Worm (Caenorhabditis elegans) whole organism, L2 larva: ENCODE data around the gene cnt-1.
A peak's percentile ranks its signal among the peaks of the same experiment; 100 is the strongest.

ENCODE experiments used
- ama-1 ChIP-seq: fragments of 150-350 bp; optimal IDR thresholded peaks from 2 replicates; lab custom pipeline; 2018; ENCODE audit warnings: inconsistent platforms
- dmd-4 ChIP-seq: sonication (generic microtip); optimal IDR thresholded peaks from 2 replicates; lab custom pipeline; 2017; ENCODE audit warnings: missing biosample characterization, missing genetic modification characterization
- lin-13 ChIP-seq: fragments of 150-350 bp; optimal IDR thresholded peaks from 2 replicates; lab custom pipeline; 2014; ENCODE audit warnings: missing biosample characterization, missing genetic modification reagents, missing genetic modification characterization
- lin-39 ChIP-seq: fragments of 150-350 bp; optimal IDR thresholded peaks from 2 replicates; lab custom pipeline; 2014; ENCODE audit warnings: missing biosample characterization, missing genetic modification reagents, missing genetic modification characterization
- lsy-2 ChIP-seq, 2 experiments: fragments of 150-350 bp in 1 of 2; sonication (generic microtip) in 1 of 2; optimal IDR thresholded peaks; 2 replicates each; lab custom pipeline; 2014 to 2017; ENCODE audit warnings: missing biosample characterization in 2 of 2, missing genetic modification characterization in 2 of 2
- nhr-11 ChIP-seq: fragments of 150-350 bp; optimal IDR thresholded peaks from 2 replicates; lab custom pipeline; 2014; ENCODE audit warnings: missing biosample characterization, missing genetic modification characterization
- nhr-23 ChIP-seq: fragments of 150-350 bp; optimal IDR thresholded peaks from 2 replicates; lab custom pipeline; 2014; ENCODE audit warnings: missing biosample characterization, missing genetic modification reagents, missing genetic modification characterization
- nhr-237 ChIP-seq: fragments of 150-350 bp; optimal IDR thresholded peaks from 2 replicates; lab custom pipeline; 2014; ENCODE audit warnings: missing biosample characterization, missing genetic modification characterization
- nhr-25 ChIP-seq: fragments of 150-350 bp; sonication (generic microtip); optimal IDR thresholded peaks from 3 replicates; lab custom pipeline; 2014; ENCODE audit warnings: missing biosample characterization, missing genetic modification characterization
- unc-39 ChIP-seq: fragments of 150-350 bp; optimal IDR thresholded peaks from 2 replicates; lab custom pipeline; 2014; ENCODE audit warnings: missing biosample characterization, missing genetic modification characterization

ce11 chrII:12054558-12054957, 34.1 kb downstream of the cnt-1 start:
- TF ChIP-seq nhr-237 (tag; lab: Kevin White, UChicago) = no peak
- no peak for TF ChIP-seq nhr-11 (tag; lab: Kevin White, UChicago)
- TF ChIP-seq nhr-23 (tag; lab: Kevin White, UChicago) = no peak
- no peak for TF ChIP-seq dmd-4 (tag; lab: Kevin White, UChicago)
- TF ChIP-seq ama-1 (lab: Kevin White, UChicago) = peak; percentile 50
- no peak for TF ChIP-seq lsy-2 (tag; optimal IDR thresholded peaks at IDR 0.05; lab: Kevin White, UChicago)
- TF ChIP-seq unc-39 = no peak
- TF ChIP-seq nhr-25 (tag; lab: Kevin White, UChicago) = peak; percentile 14
- no peak for TF ChIP-seq lin-13 (GFP tag; lab: Kevin White, UChicago)
- TF ChIP-seq lin-39 (tag; lab: Kevin White, UChicago) = no peak
